Worm (Caenorhabditis elegans) whole organism, L4 larva: ENCODE data around the gene ulp-1.

Experiments used
- F26F4.8 ChIP-seq: fragments of 200-800 bp; sonication (Bioruptor generic); conservative IDR thresholded peaks from 2 replicates; pipeline ENCODE4 v1.3.6; 2022; ENCODE audit warnings: missing genetic modification characterization, missing compliant biosample characterization
- ZK546.5 ChIP-seq, 2 experiments: sonication (generic microtip); optimal IDR thresholded peaks; 2 replicates each; lab custom pipeline; 2017; ENCODE audit warnings: missing biosample characterization in 2 of 2, missing genetic modification characterization in 2 of 2
- aha-1 ChIP-seq: fragments of 150-350 bp; peaks from one replicate; lab custom pipeline; 2014; ENCODE audit warnings: missing biosample characterization, missing genetic modification characterization
- arid-1 ChIP-seq: fragments of 200-800 bp; sonication (Bioruptor generic); conservative IDR thresholded peaks from 2 replicates; pipeline ENCODE4 v1.3.6; 2022; ENCODE audit warnings: missing genetic modification reagents, missing genetic modification characterization, missing compliant biosample characterization
- ceh-20 ChIP-seq: fragments of 200-800 bp; sonication (Bioruptor generic); IDR thresholded peaks from 2 replicates; pipeline ENCODE4 v1.3.6; 2022; ENCODE audit warnings: missing genetic modification reagents, missing genetic modification characterization, missing compliant biosample characterization
- ceh-32 ChIP-seq: sonication (generic microtip); optimal IDR thresholded peaks from 2 replicates; lab custom pipeline; 2016; ENCODE audit warnings: mild to moderate bottlenecking, missing genetic modification characterization, missing compliant biosample characterization; ENCODE audit not compliant: poor library complexity
- ceh-44 ChIP-seq: fragments of 200-800 bp; sonication (Bioruptor generic); IDR thresholded peaks from 2 replicates; pipeline ENCODE4 v1.3.6; 2022; ENCODE audit warnings: missing genetic modification reagents, missing genetic modification characterization, missing compliant biosample characterization
- cey-2 ChIP-seq: sonication (generic microtip); optimal IDR thresholded peaks from 3 replicates; lab custom pipeline; 2017; ENCODE audit warnings: missing genetic modification characterization, mild to moderate bottlenecking, missing compliant biosample characterization, antibody characterized with exemption, borderline replicate concordance; ENCODE audit not compliant: insufficient read depth
- ctbp-1 ChIP-seq: fragments of 200-800 bp; sonication (Bioruptor generic); IDR thresholded peaks from 2 replicates; pipeline ENCODE4 v1.3.6; 2022; ENCODE audit warnings: missing genetic modification reagents, missing genetic modification characterization, missing compliant biosample characterization
- dmd-8 ChIP-seq: fragments of 200-800 bp; sonication (Bioruptor generic); IDR thresholded peaks from 2 replicates; pipeline ENCODE4 v1.3.6; 2022; ENCODE audit warnings: missing genetic modification characterization, missing compliant biosample characterization
- dpl-1 ChIP-seq: fragments of 150-350 bp; optimal IDR thresholded peaks from 2 replicates; lab custom pipeline; 2014; ENCODE audit warnings: missing biosample characterization, missing genetic modification reagents, missing genetic modification characterization
- duxl-1 ChIP-seq: sonication (generic microtip); optimal IDR thresholded peaks from 2 replicates; lab custom pipeline; 2016; ENCODE audit warnings: mild to moderate bottlenecking, missing genetic modification characterization, moderate library complexity, missing compliant biosample characterization; ENCODE audit not compliant: poor library complexity
- dve-1 ChIP-seq: sonication (generic microtip); optimal IDR thresholded peaks from 2 replicates; lab custom pipeline; 2017; ENCODE audit warnings: antibody characterized with exemption, mild to moderate bottlenecking, missing genetic modification characterization, missing compliant biosample characterization; ENCODE audit not compliant: insufficient read depth
- gei-8 ChIP-seq: fragments of 200-800 bp; sonication (Bioruptor generic); optimal IDR thresholded peaks from 2 replicates; lab custom pipeline; 2018; ENCODE audit warnings: mild to moderate bottlenecking, missing genetic modification characterization, missing compliant biosample characterization
- hlh-11 ChIP-seq: fragments of 200-800 bp; sonication (Bioruptor generic); optimal IDR thresholded peaks from 2 replicates; lab custom pipeline; 2018; ENCODE audit warnings: mild to moderate bottlenecking, missing genetic modification characterization, missing compliant biosample characterization
- hlh-30 ChIP-seq: sonication (generic microtip); optimal IDR thresholded peaks from 2 replicates; lab custom pipeline; 2017; ENCODE audit warnings: antibody characterized with exemption, mild to moderate bottlenecking, missing genetic modification characterization, missing compliant biosample characterization; ENCODE audit not compliant: insufficient read depth
- hmg-1.1 ChIP-seq: fragments of 200-800 bp; sonication (Bioruptor generic); IDR thresholded peaks from 2 replicates; pipeline ENCODE4 v1.3.6; 2022; ENCODE audit warnings: missing genetic modification reagents, missing genetic modification characterization, missing compliant biosample characterization
- jun-1 ChIP-seq: fragments of 150-350 bp; optimal IDR thresholded peaks from 2 replicates; lab custom pipeline; 2014; ENCODE audit warnings: missing biosample characterization, missing genetic modification reagents, missing genetic modification characterization
- lim-7 ChIP-seq: fragments of 200-800 bp; sonication (Bioruptor generic); IDR thresholded peaks from 2 replicates; pipeline ENCODE4 v1.3.6; 2022; ENCODE audit warnings: missing genetic modification characterization, missing compliant biosample characterization
- lin-15B ChIP-seq: fragments of 150-350 bp; sonication (generic microtip); optimal IDR thresholded peaks from 3 replicates; lab custom pipeline; 2014; ENCODE audit warnings: missing biosample characterization, missing genetic modification characterization
- lin-29 ChIP-seq: fragments of 200-800 bp; sonication (Bioruptor generic); IDR thresholded peaks from 2 replicates; pipeline ENCODE4 v1.3.6; 2022; ENCODE audit warnings: missing genetic modification reagents, missing genetic modification characterization, missing compliant biosample characterization
- lin-39 ChIP-seq: fragments of 150-350 bp; optimal IDR thresholded peaks from 2 replicates; lab custom pipeline; 2014; ENCODE audit warnings: missing biosample characterization, missing genetic modification reagents, missing genetic modification characterization
- lir-3 ChIP-seq: sonication (generic microtip); optimal IDR thresholded peaks from 2 replicates; lab custom pipeline; 2016; ENCODE audit warnings: mild to moderate bottlenecking, missing genetic modification characterization, missing compliant biosample characterization
- madf-5 ChIP-seq, 2 experiments: fragments of 200-800 bp; sonication (Bioruptor generic); IDR thresholded peaks; 2 replicates each; pipeline ENCODE4 v1.3.6; 2022; ENCODE audit warnings: missing compliant biosample characterization in 2 of 2, missing genetic modification characterization in 2 of 2
- mdl-1 ChIP-seq, 2 experiments: fragments of 150-350 bp in 1 of 2; sonication (generic microtip) in 1 of 2; optimal IDR thresholded peaks; 2 replicates each; lab custom pipeline; 2014 to 2017; ENCODE audit warnings: missing biosample characterization in 2 of 2, missing genetic modification characterization in 2 of 2
- mes-2 ChIP-seq: sonication (generic microtip); optimal IDR thresholded peaks from 2 replicates; lab custom pipeline; 2016; ENCODE audit warnings: missing genotype, mild to moderate bottlenecking, missing genetic modification characterization, missing compliant biosample characterization; ENCODE audit not compliant: poor library complexity, severe bottlenecking
- nhr-237 ChIP-seq: sonication (generic microtip); optimal IDR thresholded peaks from 2 replicates; lab custom pipeline; 2017; ENCODE audit warnings: missing biosample characterization, missing genetic modification characterization
- nhr-25 ChIP-seq: sonication (generic microtip); optimal IDR thresholded peaks from 2 replicates; lab custom pipeline; 2017; ENCODE audit warnings: missing genetic modification characterization, mild to moderate bottlenecking, missing compliant biosample characterization, antibody characterized with exemption, moderate library complexity, borderline replicate concordance; ENCODE audit not compliant: insufficient read depth
- nhr-28 ChIP-seq: fragments of 150-350 bp; optimal IDR thresholded peaks from 2 replicates; lab custom pipeline; 2014; ENCODE audit warnings: missing biosample characterization, missing genetic modification characterization
- nhr-41 ChIP-seq: fragments of 200-800 bp; sonication (Bioruptor generic); IDR thresholded peaks from 2 replicates; pipeline ENCODE4 v1.3.6; 2022; ENCODE audit warnings: missing genetic modification reagents, missing genetic modification characterization, missing compliant biosample characterization
- nhr-48 ChIP-seq: sonication (generic microtip); optimal IDR thresholded peaks from 2 replicates; lab custom pipeline; 2016; ENCODE audit warnings: mild to moderate bottlenecking, missing genetic modification characterization, missing compliant biosample characterization
- nhr-76 ChIP-seq: fragments of 150-350 bp; optimal IDR thresholded peaks from 2 replicates; lab custom pipeline; 2014; ENCODE audit warnings: missing biosample characterization, missing genetic modification characterization
- nhr-77 ChIP-seq: fragments of 150-350 bp; optimal IDR thresholded peaks from 2 replicates; lab custom pipeline; 2014; ENCODE audit warnings: missing biosample characterization, missing genetic modification characterization
- php-3 ChIP-seq: fragments of 200-800 bp; sonication (Bioruptor generic); IDR thresholded peaks from 2 replicates; pipeline ENCODE4 v1.3.6; 2022; ENCODE audit warnings: missing genetic modification reagents, missing genetic modification characterization, missing compliant biosample characterization
- saeg-2 ChIP-seq: fragments of 200-800 bp; sonication (Bioruptor generic); IDR thresholded peaks from 2 replicates; pipeline ENCODE4 v1.3.6; 2022; ENCODE audit warnings: missing genetic modification reagents, missing genetic modification characterization, missing compliant biosample characterization
- skn-1 ChIP-seq: fragments of 150-350 bp; optimal IDR thresholded peaks from 2 replicates; lab custom pipeline; 2014; ENCODE audit warnings: missing biosample characterization, missing genetic modification characterization
- unc-39 ChIP-seq: sonication (generic microtip); optimal IDR thresholded peaks from 2 replicates; lab custom pipeline; 2017; ENCODE audit warnings: missing biosample characterization, missing genetic modification characterization
- zag-1 ChIP-seq: fragments of 150-350 bp; optimal IDR thresholded peaks from 2 replicates; lab custom pipeline; 2014; ENCODE audit warnings: missing biosample characterization, missing genetic modification characterization
- ztf-7 ChIP-seq: fragments of 150-350 bp; optimal IDR thresholded peaks from 2 replicates; lab custom pipeline; 2014; ENCODE audit warnings: missing biosample characterization, missing genetic modification characterization

Gene ulp-1

DNA sequence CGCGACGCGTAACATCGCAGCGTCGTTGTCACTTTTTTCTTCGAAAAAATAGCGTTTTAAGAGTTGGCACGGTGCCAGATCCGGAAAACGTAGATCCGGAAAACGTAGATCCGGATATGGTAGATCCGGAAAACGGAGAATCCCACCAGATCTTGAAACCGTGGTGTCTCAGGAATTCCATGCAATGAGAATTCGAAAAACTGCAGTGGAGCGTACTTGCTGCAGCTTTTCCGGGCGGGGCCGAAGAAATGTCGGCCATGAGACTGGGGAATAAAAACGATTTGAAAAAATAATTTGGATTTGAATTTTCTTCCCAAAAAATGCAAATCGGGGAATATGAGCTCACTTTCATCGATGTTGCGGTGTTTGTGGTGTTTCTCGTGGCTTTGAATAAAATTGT, 2.9 kb upstream of the ulp-1 start, which contains the start of gene K10D2.5 (continued):
- TF ChIP-seq skn-1 (tag; lab: Kevin White, UChicago) (no peak), unc-39 (no peak), ceh-44 (peak; percentile 99), jun-1 (tag; lab: Kevin White, UChicago) (no peak), nhr-25 (tag; lab: Kevin White, UChicago) (peak; percentile 71), hlh-30 (peak; percentile 71), hmg-1.1 (GFP tag; lab: Robert Waterston, UW) (peak; percentile 85), ceh-20 (GFP tag; lab: Robert Waterston, UW) (peak; percentile 93), nhr-237 (tag; lab: Kevin White, UChicago) (no peak), nhr-41 (GFP tag; lab: Robert Waterston, UW) (0 out of 2 replicates have a peak, but pooled peaks have one; percentile 12), dpl-1 (GFP tag; lab: Kevin White, UChicago) (peak; percentile 88), gei-8 (GFP tag; lab: Kevin White, UChicago) (no peak), arid-1 (GFP tag; lab: Robert Waterston, UW) (peak; percentile 89), lin-39 (tag; lab: Kevin White, UChicago) (no peak), dmd-8 (GFP tag; lab: Robert Waterston, UW) (no peak), ceh-32 (tag; lab: Kevin White, UChicago) (no peak), php-3 (GFP tag; lab: Robert Waterston, UW) (peak; percentile 62)

DNA sequence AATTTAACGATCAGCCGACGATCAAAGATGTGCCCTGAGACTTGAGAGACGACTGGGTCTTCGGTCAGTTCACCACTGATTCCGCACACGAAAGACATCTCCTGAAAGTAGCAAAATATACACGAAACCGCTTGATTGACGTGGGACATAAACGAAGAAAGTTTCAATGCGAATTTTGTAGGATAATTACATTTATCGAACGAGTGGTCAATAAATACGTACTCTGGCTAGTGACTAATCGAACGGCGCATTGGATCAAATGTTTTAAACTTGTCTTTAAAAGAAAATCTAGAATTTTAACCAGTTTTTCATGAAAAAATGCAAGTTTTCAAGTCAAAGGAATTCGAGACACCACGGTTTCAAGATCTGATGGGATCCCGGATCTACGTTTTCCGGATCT, 2.3 kb upstream of the ulp-1 start, which contains the start of gene prp-19:
prp-19 (minus strand) TSS at position 101 of the 400 bp plus-strand sequence.
- TF ChIP-seq aha-1 (tag; lab: Kevin White, UChicago) (peak; percentile 74), lim-7 (GFP tag; lab: Robert Waterston, UW) (no peak)

DNA sequence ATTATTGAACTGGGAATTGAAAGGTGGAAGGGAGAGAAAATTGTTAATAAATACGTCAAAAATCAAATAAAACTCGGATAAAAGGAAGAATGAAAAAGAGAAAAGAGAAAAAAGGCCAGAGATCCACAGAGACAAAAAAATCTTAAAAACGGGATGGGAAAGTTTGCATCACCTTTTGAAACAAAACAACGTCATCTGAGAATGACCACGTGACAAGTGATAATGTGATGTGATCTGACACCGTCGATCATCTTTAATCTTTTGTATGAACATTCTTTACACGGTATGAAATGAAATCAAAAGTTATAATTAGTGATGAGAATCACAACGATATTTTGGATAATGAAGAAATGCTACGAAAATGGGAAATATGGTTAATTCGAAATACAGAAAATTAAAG, 3.9 kb downstream of the ulp-1 start:
- TF ChIP-seq saeg-2 (GFP tag; lab: Robert Waterston, UW) (no peak), madf-5 (GFP tag; IDR thresholded peaks at IDR 0.05; lab: Robert Waterston, UW) (no peak), hlh-11 (tag; lab: Kevin White, UChicago) (peak; percentile 19), nhr-28 (peak; percentile 29), mdl-1 (tag; optimal IDR thresholded peaks at IDR 0.05; lab: Kevin White, UChicago) (peak in 1 of 2 experiments; percentile 4), lin-29 (no peak), dpl-1 (GFP tag; lab: Kevin White, UChicago) (no peak), hlh-30 (peak; percentile 60), ZK546.5 (tag; optimal IDR thresholded peaks at IDR 0.05; lab: Kevin White, UChicago) (no peak), nhr-77 (tag; lab: Kevin White, UChicago) (peak; percentile 16)
- TF ChIP-seq, all 104 proteins: peak for 5

- no peak for TF ChIP-seq lin-15B (tag; lab: Kevin White, UChicago)
- no peak for TF ChIP-seq dve-1 (tag; lab: Kevin White, UChicago)
- no peak for TF ChIP-seq lim-7 (GFP tag; lab: Robert Waterston, UW)
- TF ChIP-seq nhr-48 (tag; lab: Kevin White, UChicago) = no peak
- TF ChIP-seq unc-39 = no peak
- no peak for TF ChIP-seq nhr-237 (tag; lab: Kevin White, UChicago)
- no peak for TF ChIP-seq ztf-7 (tag; lab: Kevin White, UChicago)
- TF ChIP-seq mes-2 = no peak
- no peak for TF ChIP-seq nhr-76 (tag; lab: Kevin White, UChicago)
- no peak for TF ChIP-seq ctbp-1
- no peak for TF ChIP-seq cey-2 (tag; lab: Kevin White, UChicago)
- TF ChIP-seq duxl-1 = no peak
- no peak for TF ChIP-seq ceh-20 (GFP tag; lab: Robert Waterston, UW)
- TF ChIP-seq lin-39 (tag; lab: Kevin White, UChicago) = no peak
- TF ChIP-seq F26F4.8 = no peak
- TF ChIP-seq ceh-32 (tag; lab: Kevin White, UChicago) = no peak
- no peak for TF ChIP-seq lir-3
- no peak for TF ChIP-seq zag-1 (tag; lab: Kevin White, UChicago)
These were observed 4.4 kb downstream of the ulp-1 start, which contains the start of gene T10F2.2 for ce11 chrIII:5165211-5165610. T10F2.2 (minus strand) TSS chrIII:5165311.
